Worm (Caenorhabditis elegans) whole organism, L2 larva: ENCODE data around the gene C27A2.12.

Experiments
- R02D3.7 ChIP-seq: fragments of 150-350 bp; optimal IDR thresholded peaks from 2 replicates; lab custom pipeline; 2014; ENCODE audit warnings: missing biosample characterization, missing genetic modification characterization
- ama-1 ChIP-seq: fragments of 150-350 bp; optimal IDR thresholded peaks from 2 replicates; lab custom pipeline; 2018; ENCODE audit warnings: inconsistent platforms
- elt-3 ChIP-seq: sonication (generic microtip); optimal IDR thresholded peaks from 2 replicates; lab custom pipeline; 2017; ENCODE audit warnings: missing biosample characterization, missing genetic modification characterization
- lin-13 ChIP-seq: fragments of 150-350 bp; optimal IDR thresholded peaks from 2 replicates; lab custom pipeline; 2014; ENCODE audit warnings: missing biosample characterization, missing genetic modification reagents, missing genetic modification characterization
- lsy-2 ChIP-seq, 2 experiments: fragments of 150-350 bp in 1 of 2; sonication (generic microtip) in 1 of 2; optimal IDR thresholded peaks; 2 replicates each; lab custom pipeline; 2014 to 2017; ENCODE audit warnings: missing biosample characterization in 2 of 2, missing genetic modification characterization in 2 of 2
- mbf-1 ChIP-seq: sonication (generic microtip); optimal IDR thresholded peaks from 2 replicates; lab custom pipeline; 2017; ENCODE audit warnings: missing biosample characterization, missing genetic modification characterization
- nhr-23 ChIP-seq: fragments of 150-350 bp; optimal IDR thresholded peaks from 2 replicates; lab custom pipeline; 2014; ENCODE audit warnings: missing biosample characterization, missing genetic modification reagents, missing genetic modification characterization
- nhr-237 ChIP-seq: fragments of 150-350 bp; optimal IDR thresholded peaks from 2 replicates; lab custom pipeline; 2014; ENCODE audit warnings: missing biosample characterization, missing genetic modification characterization
- nhr-6 ChIP-seq: fragments of 150-350 bp; optimal IDR thresholded peaks from 2 replicates; lab custom pipeline; 2014; ENCODE audit warnings: missing biosample characterization, missing genetic modification characterization
- nhr-77 ChIP-seq: fragments of 150-350 bp; optimal IDR thresholded peaks from 2 replicates; lab custom pipeline; 2014; ENCODE audit warnings: missing biosample characterization, missing genetic modification characterization
- skn-1 ChIP-seq: sonication (generic microtip); optimal IDR thresholded peaks from 2 replicates; lab custom pipeline; 2017; ENCODE audit warnings: missing biosample characterization, missing genetic modification characterization
- unc-39 ChIP-seq: fragments of 150-350 bp; optimal IDR thresholded peaks from 2 replicates; lab custom pipeline; 2014; ENCODE audit warnings: missing biosample characterization, missing genetic modification characterization
- unc-62 ChIP-seq: fragments of 150-350 bp; optimal IDR thresholded peaks from 2 replicates; lab custom pipeline; 2014; ENCODE audit warnings: missing biosample characterization, missing genetic modification reagents, missing genetic modification characterization
- zag-1 ChIP-seq: fragments of 150-350 bp; optimal IDR thresholded peaks from 2 replicates; lab custom pipeline; 2014; ENCODE audit warnings: missing biosample characterization, missing genetic modification characterization

DNA sequence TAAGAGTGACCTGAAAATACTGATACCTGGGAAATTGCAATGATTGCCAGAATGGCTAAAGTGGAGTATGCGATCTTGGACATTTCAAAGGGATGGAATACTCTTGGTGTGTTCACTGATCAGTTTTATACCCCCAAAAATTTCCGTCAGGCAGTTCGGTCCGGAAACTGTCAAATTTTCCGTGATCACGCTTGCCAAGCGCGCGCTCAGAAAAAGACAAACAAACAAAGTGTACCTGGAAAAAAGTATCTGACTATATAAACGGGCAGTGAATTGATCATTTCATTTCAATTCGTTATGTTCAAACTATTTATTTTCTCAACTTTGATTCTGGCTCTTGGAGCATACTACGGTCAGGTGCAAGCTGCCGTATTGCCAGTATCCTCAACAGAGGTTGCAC, 43.8 kb upstream of the C27A2.12 start, which contains the start of the genes idpb-3 and idpb-1:
- TF ChIP-seq nhr-77 (tag; lab: Kevin White, UChicago) (no peak), nhr-23 (tag; lab: Kevin White, UChicago) (no peak), nhr-237 (no peak), mbf-1 (tag; lab: Kevin White, UChicago) (no peak), elt-3 (no peak), ama-1 (lab: Kevin White, UChicago) (no peak), unc-62 (no peak), zag-1 (tag; lab: Kevin White, UChicago) (no peak), unc-39 (tag; lab: Kevin White, UChicago) (no peak), skn-1 (tag; lab: Kevin White, UChicago) (no peak), lin-13 (GFP tag; lab: Kevin White, UChicago) (no peak), R02D3.7 (tag; lab: Kevin White, UChicago) (no peak), nhr-6 (tag; lab: Kevin White, UChicago) (no peak), lsy-2 (tag; optimal IDR thresholded peaks at IDR 0.05; lab: Kevin White, UChicago) (no peak)
